Worm (Caenorhabditis elegans): Measurements from ENCODE around the gene clk-1.

clk-1 gene

ce11 chrIII:5264813-5265212 is 12.9 kb upstream of the clk-1 start, which contains the start of gene gro-1:
Gene gro-1 (plus strand): TSS chrIII:5265113.
- TF ChIP-seq nfya-1 (tag; optimal IDR thresholded peaks at IDR 0.05) (no peak), ceh-45 (GFP tag; IDR thresholded peaks at IDR 0.05) (no peak), pqm-1 (tag; optimal IDR thresholded peaks at IDR 0.05) (no peak), K02D7.2 (tag; optimal IDR thresholded peaks at IDR 0.05) (no peak), unc-3 (GFP tag; conservative IDR thresholded peaks at IDR 0.05) (no peak), unc-3 (tag; optimal IDR thresholded peaks at IDR 0.05) (no peak), ztf-16 (tag; optimal IDR thresholded peaks at IDR 0.05) (no peak), pros-1 (tag; optimal IDR thresholded peaks at IDR 0.05) (no peak), ceh-6 (GFP tag; optimal IDR thresholded peaks at IDR 0.05) (no peak), zip-5 (tag; optimal IDR thresholded peaks at IDR 0.05) (no peak), C08G9.2 (tag; optimal IDR thresholded peaks at IDR 0.05) (no peak), hlh-13 (GFP tag; optimal IDR thresholded peaks at IDR 0.05) (no peak), ceh-34 (tag; optimal IDR thresholded peaks at IDR 0.05) (no peak), ref-2 (tag; optimal IDR thresholded peaks at IDR 0.05) (no peak), ceh-31 (tag; optimal IDR thresholded peaks at IDR 0.05) (no peak), ceh-19 (GFP tag; optimal IDR thresholded peaks at IDR 0.05) (no peak), npax-4 (tag; optimal IDR thresholded peaks at IDR 0.05) (no peak), tbx-7 (tag; optimal IDR thresholded peaks at IDR 0.05) (no peak), tbx-2 (tag; optimal IDR thresholded peaks at IDR 0.05) (no peak), elt-2 (tag; optimal IDR thresholded peaks at IDR 0.05) (no peak)

ce11 chrIII:5267217-5267906 is 10.3 kb upstream of the clk-1 start, which contains the start of gene ZC395.5:
Gene ZC395.5 (plus strand): TSS chrIII:5267848.
- TF ChIP-seq pax-1 (tag; optimal IDR thresholded peaks at IDR 0.05) (no peak), ceh-22 (tag; optimal IDR thresholded peaks at IDR 0.05) (no peak), ceh-30 (tag; optimal IDR thresholded peaks at IDR 0.05) (no peak), elt-4 (tag; optimal IDR thresholded peaks at IDR 0.05) (no peak), unc-55 (GFP tag; optimal IDR thresholded peaks at IDR 0.05) (no peak), dve-1 (tag; optimal IDR thresholded peaks at IDR 0.05) (no peak), ref-2 (tag; optimal IDR thresholded peaks at IDR 0.05) (no peak), che-1 (tag; optimal IDR thresholded peaks at IDR 0.05) (no peak), elt-2 (tag; optimal IDR thresholded peaks at IDR 0.05) (no peak), tbx-7 (tag; optimal IDR thresholded peaks at IDR 0.05) (no peak), Y22D7AL.16 (tag; optimal IDR thresholded peaks at IDR 0.05) (no peak), ahr-1 (tag; optimal IDR thresholded peaks at IDR 0.05) (no peak), eyg-1 (tag; optimal IDR thresholded peaks at IDR 0.05) (no peak), hlh-13 (GFP tag; optimal IDR thresholded peaks at IDR 0.05) (no peak)

- no peak for TF ChIP-seq ama-1 (optimal IDR thresholded peaks at IDR 0.05)
- TF ChIP-seq ceh-45 (GFP tag; IDR thresholded peaks at IDR 0.05): no peak
- no peak for TF ChIP-seq unc-42 (tag; optimal IDR thresholded peaks at IDR 0.05)
- no peak for TF ChIP-seq sox-2 (GFP tag; IDR thresholded peaks at IDR 0.05)
- no peak for TF ChIP-seq hlh-15 (tag; optimal IDR thresholded peaks at IDR 0.05)
- no peak for TF ChIP-seq mec-3 (tag; optimal IDR thresholded peaks at IDR 0.05; ENCODE audit: borderline replicate concordance)
- TF ChIP-seq hlh-8 (tag; optimal IDR thresholded peaks at IDR 0.05): no peak
- TF ChIP-seq hlh-6 (tag; optimal IDR thresholded peaks at IDR 0.05): no peak
- no peak for TF ChIP-seq ceh-2 (tag; optimal IDR thresholded peaks at IDR 0.05)
- TF ChIP-seq pax-1 (tag; optimal IDR thresholded peaks at IDR 0.05): no peak
- no peak for TF ChIP-seq ceh-14 (tag; optimal IDR thresholded peaks at IDR 0.05)
- TF ChIP-seq ceh-9 (tag; optimal IDR thresholded peaks at IDR 0.05): no peak
These were observed 9.2 kb upstream of the clk-1 start for ce11 chrIII:5268486-5268885.
